Worm (Caenorhabditis elegans) whole organism, mixed stage, embryonic: ENCODE data around the gene ugt-39.

Source experiments
- M03D4.4 ChIP-seq: sonication (generic microtip); optimal IDR thresholded peaks from 2 replicates; lab custom pipeline; 2017; ENCODE audit warnings: mild to moderate bottlenecking, missing genetic modification characterization, missing compliant biosample characterization
- bed-3 ChIP-seq: fragments of 200-800 bp; sonication (Bioruptor generic); optimal IDR thresholded peaks from 3 replicates; lab custom pipeline; 2018; ENCODE audit warnings: mild to moderate bottlenecking, missing genetic modification characterization, moderate library complexity, missing compliant biosample characterization
- blmp-1 ChIP-seq: fragments of 150-350 bp; optimal IDR thresholded peaks from 2 replicates; lab custom pipeline; 2014; ENCODE audit warnings: missing biosample characterization, missing genetic modification characterization
- ceh-43 ChIP-seq: fragments of 200-800 bp; sonication (Bioruptor generic); optimal IDR thresholded peaks from 2 replicates; lab custom pipeline; 2018; ENCODE audit warnings: mild to moderate bottlenecking, missing genetic modification characterization, moderate library complexity, missing compliant biosample characterization
- ceh-83 ChIP-seq: fragments of 200-800 bp; sonication (Bioruptor generic); optimal IDR thresholded peaks from 2 replicates; lab custom pipeline; 2018; ENCODE audit warnings: mild to moderate bottlenecking, missing genetic modification characterization, missing compliant biosample characterization
- ces-1 ChIP-seq: fragments of 150-350 bp; optimal IDR thresholded peaks from 2 replicates; lab custom pipeline; 2014; ENCODE audit warnings: missing biosample characterization, missing genetic modification reagents, missing genetic modification characterization
- cnd-1 ChIP-seq: fragments of 200-800 bp; sonication (Bioruptor generic); optimal IDR thresholded peaks from 2 replicates; lab custom pipeline; 2018; ENCODE audit warnings: mild to moderate bottlenecking, missing genetic modification characterization, missing compliant biosample characterization
- drap-1 ChIP-seq: fragments of 200-800 bp; sonication (Bioruptor generic); optimal IDR thresholded peaks from 3 replicates; lab custom pipeline; 2018; ENCODE audit warnings: mild to moderate bottlenecking, missing genetic modification characterization, missing compliant biosample characterization
- elt-1 ChIP-seq: sonication (generic microtip); optimal IDR thresholded peaks from 2 replicates; lab custom pipeline; 2017; ENCODE audit warnings: missing genetic modification characterization, mild to moderate bottlenecking, missing compliant biosample characterization, antibody characterized with exemption, moderate library complexity, borderline replicate concordance; ENCODE audit not compliant: insufficient read depth
- elt-3 ChIP-seq: fragments of 150-350 bp; optimal IDR thresholded peaks from 2 replicates; lab custom pipeline; 2014; ENCODE audit warnings: missing biosample characterization, missing genetic modification characterization
- flh-1 ChIP-seq: fragments of 200-800 bp; sonication (Bioruptor generic); optimal IDR thresholded peaks from 2 replicates; lab custom pipeline; 2018; ENCODE audit warnings: mild to moderate bottlenecking, missing genetic modification characterization, moderate library complexity, missing compliant biosample characterization
- hlh-1 ChIP-seq: fragments of 150-350 bp; optimal IDR thresholded peaks from 2 replicates; lab custom pipeline; 2014; ENCODE audit warnings: missing biosample characterization, missing genetic modification reagents, missing genetic modification characterization
- lin-13 ChIP-seq: fragments of 150-350 bp; optimal IDR thresholded peaks from 2 replicates; lab custom pipeline; 2014; ENCODE audit warnings: missing biosample characterization, missing genetic modification characterization
- lin-32 ChIP-seq: fragments of 200-800 bp; sonication (Bioruptor generic); optimal IDR thresholded peaks from 2 replicates; lab custom pipeline; 2018; ENCODE audit warnings: mild to moderate bottlenecking, missing genetic modification characterization, missing compliant biosample characterization
- lsy-2 ChIP-seq: fragments of 150-350 bp; optimal IDR thresholded peaks from 2 replicates; lab custom pipeline; 2014; ENCODE audit warnings: missing biosample characterization, missing genetic modification characterization
- mab-5 ChIP-seq: fragments of 150-350 bp; optimal IDR thresholded peaks from 2 replicates; lab custom pipeline; 2014; ENCODE audit warnings: missing biosample characterization, missing genetic modification characterization
- mep-1 ChIP-seq: fragments of 150-350 bp; optimal IDR thresholded peaks from 2 replicates; lab custom pipeline; 2017; ENCODE audit warnings: missing biosample characterization, missing genetic modification reagents, missing genetic modification characterization, inconsistent platforms
- mls-2 ChIP-seq: sonication (generic microtip); optimal IDR thresholded peaks from 2 replicates; lab custom pipeline; 2016; ENCODE audit warnings: mild to moderate bottlenecking, missing genetic modification characterization, moderate library complexity, missing compliant biosample characterization
- nhr-12 ChIP-seq: fragments of 150-350 bp; optimal IDR thresholded peaks from 2 replicates; lab custom pipeline; 2014; ENCODE audit warnings: missing biosample characterization, missing genetic modification characterization
- nhr-2 ChIP-seq: fragments of 150-350 bp; optimal IDR thresholded peaks from 2 replicates; lab custom pipeline; 2014; ENCODE audit warnings: missing biosample characterization, missing genetic modification characterization
- nhr-237 ChIP-seq: fragments of 150-350 bp; optimal IDR thresholded peaks from 2 replicates; lab custom pipeline; 2014; ENCODE audit warnings: missing biosample characterization, missing genetic modification characterization
- nhr-28 ChIP-seq: fragments of 150-350 bp; optimal IDR thresholded peaks from 2 replicates; lab custom pipeline; 2014; ENCODE audit warnings: missing biosample characterization, missing genetic modification characterization
- nhr-76 ChIP-seq: sonication (generic microtip); optimal IDR thresholded peaks from 2 replicates; lab custom pipeline; 2017; ENCODE audit warnings: missing biosample characterization, missing genetic modification characterization
- pha-4 ChIP-seq: fragments of 150-350 bp; optimal IDR thresholded peaks from 2 replicates; lab custom pipeline; 2018; ENCODE audit warnings: missing biosample characterization, missing genetic modification reagents, missing genetic modification characterization
- sem-2 ChIP-seq: fragments of 200-800 bp; sonication (Bioruptor generic); optimal IDR thresholded peaks from 2 replicates; lab custom pipeline; 2018; ENCODE audit warnings: mild to moderate bottlenecking, missing genetic modification characterization, missing compliant biosample characterization
- snpc-4 ChIP-seq: fragments of 150-350 bp; optimal IDR thresholded peaks from 2 replicates; lab custom pipeline; 2014; ENCODE audit warnings: missing biosample characterization, missing genetic modification characterization
- tbx-8 ChIP-seq: fragments of 200-800 bp; sonication (Bioruptor generic); optimal IDR thresholded peaks from 2 replicates; lab custom pipeline; 2018; ENCODE audit warnings: mild to moderate bottlenecking, missing genetic modification characterization, moderate library complexity, missing compliant biosample characterization
- unc-120 ChIP-seq: sonication (generic microtip); optimal IDR thresholded peaks from 2 replicates; lab custom pipeline; 2017; ENCODE audit warnings: missing genetic modification characterization, missing compliant biosample characterization; ENCODE audit not compliant: poor library complexity, severe bottlenecking
- unc-39 ChIP-seq: fragments of 150-350 bp; optimal IDR thresholded peaks from 2 replicates; lab custom pipeline; 2014; ENCODE audit warnings: missing biosample characterization, missing genetic modification characterization
- unc-62 ChIP-seq: fragments of 150-350 bp; optimal IDR thresholded peaks from 2 replicates; lab custom pipeline; 2014; ENCODE audit warnings: missing biosample characterization, missing genetic modification reagents, missing genetic modification characterization
- zip-8 ChIP-seq: fragments of 150-350 bp; optimal IDR thresholded peaks from 2 replicates; lab custom pipeline; 2014; ENCODE audit warnings: missing biosample characterization, missing genetic modification characterization
- ztf-11 ChIP-seq: fragments of 150-350 bp; optimal IDR thresholded peaks from 2 replicates; lab custom pipeline; 2014; ENCODE audit warnings: missing biosample characterization, missing genetic modification characterization

The ugt-39 gene

DNA sequence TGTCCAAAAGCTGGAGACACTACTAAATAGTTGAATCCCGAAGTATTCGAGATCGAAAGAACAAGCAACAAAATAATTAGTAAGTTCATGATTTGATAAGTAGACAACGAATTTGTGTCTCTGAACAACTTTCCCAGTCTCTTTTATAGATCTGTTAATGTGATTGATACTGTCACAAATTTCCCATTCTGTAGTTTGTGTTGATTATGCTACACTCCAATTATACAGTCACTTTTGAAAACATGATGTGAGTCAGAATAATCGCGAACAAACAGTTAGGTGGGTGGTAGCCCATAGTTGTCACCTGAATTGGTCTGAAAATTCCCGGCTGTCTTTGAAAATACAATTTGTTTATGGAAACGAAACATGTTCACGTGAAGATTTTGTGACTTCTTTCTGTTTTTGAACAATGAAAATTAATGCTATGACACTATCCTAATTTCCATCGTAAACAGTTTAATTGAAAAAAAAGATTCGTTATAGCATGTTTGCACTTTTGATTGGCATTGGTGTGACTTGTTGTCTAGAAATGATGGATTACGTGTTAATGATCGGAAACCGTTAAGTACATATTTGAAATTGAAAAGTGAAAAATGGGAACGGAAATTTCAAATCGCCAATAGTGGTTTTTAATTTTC, 6.7 kb downstream of the ugt-39 start, which contains the start of gene ugt-41:
Gene ugt-41, minus strand, starts transcription at position 119 of the 638 bp plus-strand sequence.
- TF ChIP-seq flh-1 (GFP tag; lab: Kevin White, UChicago): no peak
- TF ChIP-seq ces-1: no peak
- no peak for TF ChIP-seq snpc-4 (tag; lab: Kevin White, UChicago)
- no peak for TF ChIP-seq nhr-237 (tag; lab: Kevin White, UChicago)
- TF ChIP-seq sem-2: no peak
- TF ChIP-seq nhr-2 (tag; lab: Kevin White, UChicago): no peak
- TF ChIP-seq tbx-8 (GFP tag; lab: Kevin White, UChicago): no peak
- TF ChIP-seq hlh-1 (tag; lab: Kevin White, UChicago): no peak
- no peak for TF ChIP-seq pha-4
- TF ChIP-seq nhr-76 (tag; lab: Kevin White, UChicago): no peak
- no peak for TF ChIP-seq lsy-2 (tag; lab: Kevin White, UChicago)
- no peak for TF ChIP-seq unc-62 (GFP tag; lab: Kevin White, UChicago)
- TF ChIP-seq cnd-1: no peak
- no peak for TF ChIP-seq unc-39 (tag; lab: Kevin White, UChicago)
- TF ChIP-seq zip-8 (tag; lab: Kevin White, UChicago): no peak
- no peak for TF ChIP-seq lin-13 (tag; lab: Kevin White, UChicago)
- no peak for TF ChIP-seq mep-1 (tag; lab: Kevin White, UChicago)
- TF ChIP-seq, all 35 proteins: peak for 0

DNA sequence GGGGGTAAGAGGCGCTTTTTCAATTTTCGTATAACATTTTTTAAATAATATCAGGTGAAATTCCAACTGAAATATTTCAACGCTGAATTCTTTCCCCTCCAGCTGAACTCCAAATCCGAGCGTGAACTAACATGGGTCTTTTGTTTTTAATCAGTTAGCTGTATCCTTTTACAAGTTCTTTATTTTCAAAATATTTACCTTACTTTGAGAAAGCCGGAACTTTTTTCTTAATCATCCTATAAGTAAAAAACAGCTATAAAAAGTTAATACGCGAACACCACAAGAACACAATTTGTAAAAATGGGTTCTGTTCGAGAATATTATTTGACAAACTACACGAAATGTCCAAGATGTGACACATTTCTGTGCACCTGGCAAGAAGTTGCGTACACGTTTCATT, 7.3 kb downstream of the ugt-39 start, which contains the start of gene srh-83:
Gene srh-83, plus strand, starts transcription at position 301 of the 400 bp plus-strand sequence.
- no peak for TF ChIP-seq mls-2 (tag; lab: Kevin White, UChicago)
- TF ChIP-seq sem-2: no peak
- TF ChIP-seq M03D4.4 (tag; lab: Kevin White, UChicago): no peak
- TF ChIP-seq ztf-11 (tag; lab: Kevin White, UChicago): no peak
- TF ChIP-seq nhr-237 (tag; lab: Kevin White, UChicago): no peak
- no peak for TF ChIP-seq hlh-1 (tag; lab: Kevin White, UChicago)
- no peak for TF ChIP-seq ceh-83 (GFP tag; lab: Kevin White, UChicago)
- no peak for TF ChIP-seq unc-120 (tag; lab: Kevin White, UChicago)
- TF ChIP-seq lsy-2 (tag; lab: Kevin White, UChicago): no peak
- no peak for TF ChIP-seq mab-5 (tag; lab: Kevin White, UChicago)
- no peak for TF ChIP-seq snpc-4 (tag; lab: Kevin White, UChicago)
- TF ChIP-seq blmp-1 (tag; lab: Kevin White, UChicago): no peak
- no peak for TF ChIP-seq nhr-76 (tag; lab: Kevin White, UChicago)
- no peak for TF ChIP-seq lin-13 (tag; lab: Kevin White, UChicago)
- TF ChIP-seq bed-3 (GFP tag; lab: Kevin White, UChicago): no peak
- no peak for TF ChIP-seq lin-32

DNA sequence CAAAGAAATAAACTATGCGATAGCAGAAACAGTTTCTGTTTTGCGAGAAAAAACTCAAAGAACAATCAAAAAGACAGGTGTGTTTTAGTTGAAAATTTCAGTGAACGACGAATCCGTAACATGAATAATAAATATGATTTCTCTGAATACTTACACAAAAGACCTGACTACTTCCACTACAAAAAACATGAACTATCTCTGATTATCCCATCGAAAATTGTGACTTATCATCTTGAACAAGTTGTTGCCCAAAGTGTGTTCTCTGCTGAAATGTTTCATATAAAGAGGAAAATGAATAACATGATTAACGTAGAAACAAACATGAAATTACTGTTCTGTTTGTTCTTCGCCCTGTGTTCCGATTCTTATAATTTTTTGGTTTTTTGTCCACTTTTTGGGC, 9.8 kb downstream of the ugt-39 start, which contains the start of gene ugt-36:
Gene ugt-36, plus strand, starts transcription at position 301 of the 400 bp plus-strand sequence.
- TF ChIP-seq nhr-28 (tag; lab: Kevin White, UChicago) (no peak), mep-1 (tag; lab: Kevin White, UChicago) (no peak), ceh-43 (GFP tag; lab: Kevin White, UChicago) (no peak), drap-1 (GFP tag; lab: Kevin White, UChicago) (no peak), mls-2 (tag; lab: Kevin White, UChicago) (no peak), sem-2 (no peak), snpc-4 (tag; lab: Kevin White, UChicago) (no peak), tbx-8 (GFP tag; lab: Kevin White, UChicago) (no peak), zip-8 (tag; lab: Kevin White, UChicago) (no peak), elt-3 (no peak), lin-13 (tag; lab: Kevin White, UChicago) (no peak), ces-1 (no peak), blmp-1 (tag; lab: Kevin White, UChicago) (no peak)

DNA sequence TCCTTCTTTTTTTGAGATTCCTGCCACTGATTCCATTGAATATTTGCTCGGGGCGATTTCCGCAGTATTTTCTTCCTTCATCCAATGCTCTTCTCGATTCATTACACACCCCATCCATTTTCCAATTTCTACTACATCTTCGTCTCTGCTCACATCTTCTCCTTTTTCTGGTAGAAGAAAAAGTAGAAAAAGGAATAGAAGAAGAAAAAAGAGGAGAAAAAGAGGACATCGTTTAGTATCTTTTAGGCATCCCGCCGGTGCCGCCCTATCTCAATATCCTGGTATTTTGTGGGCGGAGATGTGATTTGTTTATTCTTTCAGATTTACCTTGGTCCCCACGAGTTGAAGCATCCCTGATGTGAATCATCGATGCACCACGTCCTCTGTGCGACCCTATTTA, 18.3 kb downstream of the ugt-39 start, which contains the start of gene lgc-39:
Gene lgc-39, plus strand, starts transcription at position 301 of the 400 bp plus-strand sequence.
- TF ChIP-seq cnd-1 (no peak), nhr-28 (tag; lab: Kevin White, UChicago) (no peak), ceh-83 (GFP tag; lab: Kevin White, UChicago) (no peak), nhr-76 (tag; lab: Kevin White, UChicago) (no peak), sem-2 (no peak), nhr-237 (tag; lab: Kevin White, UChicago) (no peak), unc-120 (tag; lab: Kevin White, UChicago) (no peak), mab-5 (tag; lab: Kevin White, UChicago) (no peak), nhr-12 (no peak), tbx-8 (GFP tag; lab: Kevin White, UChicago) (no peak), ces-1 (no peak), elt-3 (no peak), elt-1 (tag; lab: Kevin White, UChicago) (no peak), lsy-2 (tag; lab: Kevin White, UChicago) (no peak), zip-8 (tag; lab: Kevin White, UChicago) (no peak), flh-1 (GFP tag; lab: Kevin White, UChicago) (no peak), bed-3 (GFP tag; lab: Kevin White, UChicago) (no peak)
- TF ChIP-seq, all 35 proteins: peak for 0
